Fruit fly (Drosophila melanogaster) whole organism, pupa: ENCODE results near the gene lush.

Experiments used
- CG10348 ChIP-seq: fragments of 200-800 bp; sonication (Bioruptor generic); IDR thresholded peaks from 2 replicates; pipeline ENCODE4 v1.3.6; 2022; ENCODE audit warnings: missing biosample characterization, missing genetic modification characterization
- CG12605 ChIP-seq: fragments of 200-800 bp; sonication (Bioruptor generic); IDR thresholded peaks from 2 replicates; pipeline ENCODE4 v1.3.6; 2022; ENCODE audit warnings: missing biosample characterization, missing genetic modification characterization
- CG13204 ChIP-seq: fragments of 200-800 bp; sonication (Bioruptor generic); optimal IDR thresholded peaks from 2 replicates; lab custom pipeline; 2018; ENCODE audit warnings: missing biosample characterization, mild to moderate bottlenecking, missing genetic modification characterization, moderate library complexity
- CG14655 ChIP-seq: fragments of 200-800 bp; sonication (Bioruptor generic); optimal IDR thresholded peaks from 3 replicates; lab custom pipeline; 2017; ENCODE audit warnings: mild to moderate bottlenecking, missing biosample characterization, missing genetic modification reagents, missing genetic modification characterization
- CG15710 ChIP-seq: fragments of 200-800 bp; sonication (Bioruptor generic); optimal IDR thresholded peaks from 2 replicates; lab custom pipeline; 2018; ENCODE audit warnings: missing biosample characterization, mild to moderate bottlenecking, missing genetic modification characterization, moderate library complexity
- CG17806 ChIP-seq: fragments of 200-800 bp; sonication (Bioruptor generic); optimal IDR thresholded peaks from 2 replicates; lab custom pipeline; 2018; ENCODE audit warnings: missing biosample characterization, mild to moderate bottlenecking, missing genetic modification characterization, moderate library complexity
- CG32121 ChIP-seq: fragments of 200-800 bp; sonication (Bioruptor generic); IDR thresholded peaks from 2 replicates; pipeline ENCODE4 v1.3.6; 2022; ENCODE audit warnings: missing biosample characterization, missing genetic modification characterization
- CG34367 ChIP-seq: fragments of 200-800 bp; sonication (Bioruptor generic); optimal IDR thresholded peaks from 2 replicates; lab custom pipeline; 2018; ENCODE audit warnings: missing biosample characterization, mild to moderate bottlenecking, missing genetic modification characterization
- CG4496 ChIP-seq: fragments of 200-800 bp; sonication (Bioruptor generic); IDR thresholded peaks from 3 replicates; pipeline ENCODE4 v1.3.6; 2022; ENCODE audit warnings: missing biosample characterization, missing genetic modification characterization
- CG8159 ChIP-seq: fragments of 200-800 bp; sonication (Bioruptor generic); optimal IDR thresholded peaks from 3 replicates; lab custom pipeline; 2018; ENCODE audit warnings: missing biosample characterization, mild to moderate bottlenecking, missing genetic modification characterization, moderate library complexity
- CG8301 ChIP-seq: fragments of 200-800 bp; sonication (Bioruptor generic); optimal IDR thresholded peaks from 2 replicates; lab custom pipeline; 2018; ENCODE audit warnings: missing biosample characterization, mild to moderate bottlenecking, missing genetic modification characterization
- CG9948 ChIP-seq: fragments of 200-800 bp; sonication (Bioruptor generic); optimal IDR thresholded peaks from 2 replicates; lab custom pipeline; 2018; ENCODE audit warnings: missing biosample characterization, mild to moderate bottlenecking, missing genetic modification characterization, moderate library complexity
- D1 ChIP-seq: fragments of 200-800 bp; sonication (Bioruptor generic); optimal IDR thresholded peaks from 2 replicates; lab custom pipeline; 2018; ENCODE audit warnings: missing biosample characterization, mild to moderate bottlenecking, missing genetic modification characterization, moderate library complexity
- EcR ChIP-seq: fragments of 200-800 bp; sonication (Bioruptor generic); optimal IDR thresholded peaks from 3 replicates; lab custom pipeline; 2019; ENCODE audit warnings: missing biosample characterization, missing genetic modification characterization, mild to moderate bottlenecking, moderate library complexity, missing genetic modification reagents
- Ets98B ChIP-seq: fragments of 200-800 bp; sonication (Bioruptor generic); IDR thresholded peaks from 2 replicates; pipeline ENCODE4 v1.3.6; 2022; ENCODE audit warnings: missing biosample characterization, missing genetic modification characterization
- Pif1A ChIP-seq: fragments of 200-800 bp; sonication (Bioruptor generic); optimal IDR thresholded peaks from 3 replicates; lab custom pipeline; 2016; ENCODE audit warnings: missing biosample characterization, missing genetic modification characterization
- Pif1B ChIP-seq: fragments of 200-800 bp; sonication (Bioruptor generic); optimal IDR thresholded peaks from 3 replicates; lab custom pipeline; 2016; ENCODE audit warnings: missing biosample characterization, missing genetic modification characterization
- Snoo ChIP-seq: fragments of 200-800 bp; sonication (Bioruptor generic); optimal IDR thresholded peaks from 3 replicates; lab custom pipeline; 2017; ENCODE audit warnings: missing biosample characterization, mild to moderate bottlenecking, missing genetic modification characterization, inconsistent platforms
- fd96Ca ChIP-seq: fragments of 200-800 bp; sonication (Bioruptor generic); IDR thresholded peaks from 3 replicates; pipeline ENCODE4 v1.3.6; 2022; ENCODE audit warnings: missing biosample characterization, missing genetic modification characterization
- gl ChIP-seq: fragments of 200-800 bp; sonication (Bioruptor generic); optimal IDR thresholded peaks from 2 replicates; lab custom pipeline; 2018; ENCODE audit warnings: missing biosample characterization, mild to moderate bottlenecking, missing genetic modification characterization
- rn ChIP-seq: fragments of 200-800 bp; sonication (Bioruptor generic); IDR thresholded peaks from 2 replicates; pipeline ENCODE4 v1.3.6; 2022; ENCODE audit warnings: missing biosample characterization, missing genetic modification characterization

lush gene

dm6 chr3L:19574452-19574851, 31.4 kb downstream of the lush start:
- TF ChIP-seq CG4496 (GFP tag; lab: Robert Waterston, UW) (no peak), CG15710 (tag; lab: Kevin White, UChicago) (no peak), rn (GFP tag; lab: Robert Waterston, UW) (no peak)

- no peak for TF ChIP-seq EcR (GFP tag; lab: Kevin White, UChicago)
- TF ChIP-seq, all 21 proteins: peak for 0
Observed at dm6 chr3L:19569407-19569806, 36.5 kb downstream of the lush start.

dm6 chr3L:19568999-19569398, 36.9 kb downstream of the lush start:
- TF ChIP-seq CG14655 (GFP tag; lab: Kevin White, UChicago) (no peak), CG12605 (GFP tag; lab: Robert Waterston, UW) (no peak), Snoo (tag; lab: Kevin White, UChicago) (no peak), rn (GFP tag; lab: Robert Waterston, UW) (no peak), CG13204 (GFP tag; lab: Kevin White, UChicago) (no peak), CG4496 (GFP tag; lab: Robert Waterston, UW) (no peak), CG32121 (GFP tag; lab: Robert Waterston, UW) (no peak), CG17806 (tag; lab: Kevin White, UChicago) (no peak), fd96Ca (GFP tag; lab: Robert Waterston, UW) (no peak), CG8301 (no peak), D1 (tag; lab: Kevin White, UChicago) (no peak)
- TF ChIP-seq, all 21 proteins: peak for 0

- TF ChIP-seq rn (GFP tag; lab: Robert Waterston, UW) (no peak), CG34367 (tag; lab: Kevin White, UChicago) (no peak), Pif1A (GFP tag; lab: Kevin White, UChicago) (no peak), fd96Ca (GFP tag; lab: Robert Waterston, UW) (no peak), CG8159 (tag; lab: Kevin White, UChicago) (no peak), CG32121 (GFP tag; lab: Robert Waterston, UW) (no peak), Snoo (tag; lab: Kevin White, UChicago) (no peak)
Observed at dm6 chr3L:19566127-19566526, 39.8 kb downstream of the lush start.

- no peak for TF ChIP-seq CG10348 (GFP tag; lab: Robert Waterston, UW)
- peak; percentile 14 for TF ChIP-seq EcR (GFP tag; lab: Kevin White, UChicago)
- no peak for TF ChIP-seq Pif1A (GFP tag; lab: Kevin White, UChicago)
- no peak for TF ChIP-seq fd96Ca (GFP tag; lab: Robert Waterston, UW)
- TF ChIP-seq CG4496 (GFP tag; lab: Robert Waterston, UW): no peak
- no peak for TF ChIP-seq CG15710 (tag; lab: Kevin White, UChicago)
- TF ChIP-seq CG13204 (GFP tag; lab: Kevin White, UChicago): no peak
- TF ChIP-seq CG12605 (GFP tag; lab: Robert Waterston, UW): no peak
- TF ChIP-seq, all 21 proteins: peak for 1
Observed at dm6 chr3L:19564905-19565700, 40.8 kb downstream of the lush start.

- TF ChIP-seq CG13204 (GFP tag; lab: Kevin White, UChicago) (no peak), CG14655 (GFP tag; lab: Kevin White, UChicago) (no peak), CG12605 (GFP tag; lab: Robert Waterston, UW) (no peak), gl (tag; lab: Kevin White, UChicago) (no peak), CG9948 (tag; lab: Kevin White, UChicago) (no peak), D1 (tag; lab: Kevin White, UChicago) (no peak), Pif1B (GFP tag; lab: Kevin White, UChicago) (no peak), Pif1A (GFP tag; lab: Kevin White, UChicago) (no peak), Ets98B (no peak), CG15710 (tag; lab: Kevin White, UChicago) (no peak), CG8159 (tag; lab: Kevin White, UChicago) (no peak), CG17806 (tag; lab: Kevin White, UChicago) (no peak), EcR (GFP tag; lab: Kevin White, UChicago) (no peak)
Observed at dm6 chr3L:19563014-19563413, 42.9 kb downstream of the lush start.

dm6 chr3L:19562146-19562700, 43.7 kb downstream of the lush start:
- TF ChIP-seq rn (GFP tag; lab: Robert Waterston, UW): no peak
- TF ChIP-seq CG13204 (GFP tag; lab: Kevin White, UChicago): no peak
- TF ChIP-seq EcR (GFP tag; lab: Kevin White, UChicago): peak; percentile 82
- TF ChIP-seq CG15710 (tag; lab: Kevin White, UChicago): no peak
- peak; percentile 30; the same call in 1 of the 2 replicates for TF ChIP-seq CG12605 (GFP tag; lab: Robert Waterston, UW)
- no peak for TF ChIP-seq CG8301
- no peak for TF ChIP-seq Pif1A (GFP tag; lab: Kevin White, UChicago)
- TF ChIP-seq D1 (tag; lab: Kevin White, UChicago): no peak
- no peak for TF ChIP-seq CG10348 (GFP tag; lab: Robert Waterston, UW)
- TF ChIP-seq, all 21 proteins: peak for 2
